Fruit fly (Drosophila melanogaster) whole organism, embryonic: ENCODE results near the gene mal.
A peak's percentile ranks its signal among the peaks of the same experiment; 100 is the strongest.

Experiments
- Blimp-1 ChIP-seq: fragments of 200-800 bp; sonication (Bioruptor generic); optimal IDR thresholded peaks from 3 replicates; lab custom pipeline; 2018; ENCODE audit warnings: missing biosample characterization, missing genetic modification characterization, mild to moderate bottlenecking, moderate library complexity, missing genetic modification reagents
- CG10543 ChIP-seq: fragments of 200-800 bp; sonication (Bioruptor generic); optimal IDR thresholded peaks from 3 replicates; lab custom pipeline; 2017; ENCODE audit warnings: missing biosample characterization, mild to moderate bottlenecking, missing genetic modification characterization, moderate library complexity
- CG12299 ChIP-seq: fragments of 200-800 bp; sonication (Bioruptor generic); optimal IDR thresholded peaks from 2 replicates; lab custom pipeline; 2018; ENCODE audit warnings: missing biosample characterization, mild to moderate bottlenecking, missing genetic modification characterization
- CG12659 ChIP-seq: fragments of 200-800 bp; sonication (Bioruptor generic); optimal IDR thresholded peaks from 3 replicates; lab custom pipeline; 2017; ENCODE audit warnings: mild to moderate bottlenecking, missing biosample characterization, missing genetic modification reagents, missing genetic modification characterization
- CG12744 ChIP-seq: fragments of 200-800 bp; sonication (Bioruptor generic); optimal IDR thresholded peaks from 2 replicates; lab custom pipeline; 2016; ENCODE audit warnings: missing biosample characterization, missing genetic modification characterization
- CG13123 ChIP-seq: fragments of 200-800 bp; sonication (Bioruptor generic); optimal IDR thresholded peaks from 2 replicates; lab custom pipeline; 2016; ENCODE audit warnings: missing biosample characterization, missing genetic modification characterization
- CG13296 ChIP-seq: fragments of 200-800 bp; sonication (Bioruptor generic); optimal IDR thresholded peaks from 3 replicates; lab custom pipeline; 2018; ENCODE audit warnings: missing biosample characterization, mild to moderate bottlenecking, missing genetic modification characterization
- CG13624 ChIP-seq: fragments of 200-800 bp; sonication (Bioruptor generic); optimal IDR thresholded peaks from 2 replicates; lab custom pipeline; 2016; ENCODE audit warnings: missing biosample characterization, missing genetic modification characterization
- CG13894 ChIP-seq: fragments of 200-800 bp; sonication (Bioruptor generic); optimal IDR thresholded peaks from 3 replicates; lab custom pipeline; 2018; ENCODE audit warnings: missing biosample characterization, mild to moderate bottlenecking, missing genetic modification characterization, moderate library complexity
- CG15696 ChIP-seq: fragments of 200-800 bp; sonication (Bioruptor generic); optimal IDR thresholded peaks from 2 replicates; lab custom pipeline; 2019; ENCODE audit warnings: missing biosample characterization, mild to moderate bottlenecking, missing genetic modification characterization, moderate library complexity
- CG16813 ChIP-seq: fragments of 200-800 bp; sonication (Bioruptor generic); IDR thresholded peaks from 3 replicates; pipeline ENCODE4 v1.3.6; 2022; ENCODE audit warnings: missing biosample characterization, missing genetic modification characterization; ENCODE audit not compliant: partially characterized antibody
- CG17186 ChIP-seq: fragments of 200-800 bp; sonication (Bioruptor generic); optimal IDR thresholded peaks from 3 replicates; lab custom pipeline; 2017; ENCODE audit warnings: missing biosample characterization, missing genetic modification reagents, missing genetic modification characterization
- CG17568 ChIP-seq: fragments of 200-800 bp; sonication (Bioruptor generic); optimal IDR thresholded peaks from 2 replicates; lab custom pipeline; 2018; ENCODE audit warnings: missing biosample characterization, mild to moderate bottlenecking, missing genetic modification characterization, moderate library complexity
- CG3065 ChIP-seq: fragments of 200-800 bp; sonication (Bioruptor generic); optimal IDR thresholded peaks from 2 replicates; lab custom pipeline; 2016; ENCODE audit warnings: missing biosample characterization, missing genetic modification characterization
- CG3995 ChIP-seq: fragments of 200-800 bp; sonication (Bioruptor generic); optimal IDR thresholded peaks from 3 replicates; lab custom pipeline; 2016; ENCODE audit warnings: missing biosample characterization, missing genetic modification characterization
- CG4282 ChIP-seq: fragments of 200-800 bp; sonication (Bioruptor generic); optimal IDR thresholded peaks from 2 replicates; lab custom pipeline; 2016; ENCODE audit warnings: missing biosample characterization, missing genetic modification characterization
- CG43689 ChIP-seq: fragments of 200-800 bp; sonication (Bioruptor generic); IDR thresholded peaks from 2 replicates; pipeline ENCODE4 v1.3.6; 2022; ENCODE audit warnings: missing biosample characterization, missing genetic modification characterization
- CG4404 ChIP-seq: fragments of 200-800 bp; sonication (Bioruptor generic); IDR thresholded peaks from 2 replicates; pipeline ENCODE4 v1.3.6; 2022; ENCODE audit warnings: missing biosample characterization, missing genetic modification characterization
- CG4730 ChIP-seq: fragments of 200-800 bp; sonication (Bioruptor generic); IDR thresholded peaks from 2 replicates; pipeline ENCODE4 v1.3.6; 2022; ENCODE audit warnings: missing biosample characterization, missing genetic modification characterization
- CG6683 ChIP-seq: fragments of 200-800 bp; sonication (Bioruptor generic); optimal IDR thresholded peaks from 2 replicates; lab custom pipeline; 2017; ENCODE audit warnings: missing biosample characterization, mild to moderate bottlenecking, missing genetic modification characterization, missing genetic modification reagents
- CG7556 ChIP-seq: fragments of 200-800 bp; sonication (Bioruptor generic); optimal IDR thresholded peaks from 2 replicates; lab custom pipeline; 2017; ENCODE audit warnings: missing biosample characterization, mild to moderate bottlenecking, missing genetic modification characterization
- CG8290 ChIP-seq, 3 experiments: fragments of 200-800 bp; sonication (Bioruptor generic); optimal IDR thresholded peaks; 2 replicates each; lab custom pipeline; 2016 to 2019; ENCODE audit warnings: missing biosample characterization in 3 of 3, missing genetic modification characterization in 3 of 3, mild to moderate bottlenecking in 2 of 3, moderate library complexity in 1 of 3
- CoRest ChIP-seq: fragments of 200-800 bp; sonication (Bioruptor generic); optimal IDR thresholded peaks from 3 replicates; lab custom pipeline; 2018; ENCODE audit warnings: missing biosample characterization, mild to moderate bottlenecking, missing genetic modification characterization, moderate library complexity
- Dp ChIP-seq: fragments of 200-800 bp; sonication (Bioruptor generic); optimal IDR thresholded peaks from 2 replicates; lab custom pipeline; 2018; ENCODE audit warnings: missing biosample characterization, mild to moderate bottlenecking, missing genetic modification characterization, moderate library complexity
- Hey ChIP-seq: fragments of 200-800 bp; sonication (Bioruptor generic); optimal IDR thresholded peaks from 3 replicates; lab custom pipeline; 2018; ENCODE audit warnings: missing biosample characterization, mild to moderate bottlenecking, missing genetic modification characterization
- MBD-R2 ChIP-seq: fragments of 200-800 bp; sonication (Bioruptor generic); IDR thresholded peaks from 2 replicates; pipeline ENCODE4 v1.3.6; 2022; ENCODE audit warnings: missing biosample characterization, missing genetic modification characterization
- MTF-1 ChIP-seq: fragments of 200-800 bp; sonication (Bioruptor generic); optimal IDR thresholded peaks from 2 replicates; lab custom pipeline; 2018; ENCODE audit warnings: missing biosample characterization, mild to moderate bottlenecking, missing genetic modification characterization, borderline replicate concordance
- Oli ChIP-seq: fragments of 200-800 bp; sonication (Bioruptor generic); optimal IDR thresholded peaks from 2 replicates; lab custom pipeline; 2018; ENCODE audit warnings: missing biosample characterization, mild to moderate bottlenecking, missing genetic modification characterization, moderate library complexity
- Sry-β ChIP-seq: fragments of 200-800 bp; sonication (Bioruptor generic); optimal IDR thresholded peaks from 2 replicates; lab custom pipeline; 2018; ENCODE audit warnings: missing biosample characterization, mild to moderate bottlenecking, missing genetic modification characterization, moderate library complexity
- Taf1 ChIP-seq: fragments of 200-800 bp; sonication (Bioruptor generic); IDR thresholded peaks from 2 replicates; pipeline ENCODE4 v1.3.6; 2022; ENCODE audit warnings: missing biosample characterization, missing genetic modification characterization
- amos ChIP-seq: fragments of 200-800 bp; sonication (Bioruptor generic); IDR thresholded peaks from 2 replicates; pipeline ENCODE4 v1.3.6; 2022; ENCODE audit warnings: missing biosample characterization, missing genetic modification characterization; ENCODE audit not compliant: partially characterized antibody
- ara ChIP-seq: fragments of 200-800 bp; sonication (Bioruptor generic); IDR thresholded peaks from 2 replicates; pipeline ENCODE4 v1.3.6; 2022; ENCODE audit warnings: missing biosample characterization, missing genetic modification characterization
- ato ChIP-seq: fragments of 200-800 bp; sonication (Bioruptor generic); IDR thresholded peaks from 2 replicates; pipeline ENCODE4 v1.3.6; 2022; ENCODE audit warnings: missing biosample characterization, missing genetic modification characterization; ENCODE audit not compliant: partially characterized antibody
- bigmax ChIP-seq: fragments of 200-800 bp; sonication (Bioruptor generic); optimal IDR thresholded peaks from 2 replicates; lab custom pipeline; 2018; ENCODE audit warnings: missing biosample characterization, mild to moderate bottlenecking, missing genetic modification characterization
- dan ChIP-seq: fragments of 200-800 bp; sonication (Bioruptor generic); IDR thresholded peaks from 2 replicates; pipeline ENCODE4 v1.3.6; 2022; ENCODE audit warnings: missing biosample characterization, missing genetic modification characterization
- dm ChIP-seq: fragments of 200-800 bp; sonication (Bioruptor generic); optimal IDR thresholded peaks from 3 replicates; lab custom pipeline; 2016; ENCODE audit warnings: missing biosample characterization, missing genetic modification characterization
- ftz-f1 ChIP-seq: fragments of 200-800 bp; sonication (Bioruptor generic); optimal IDR thresholded peaks from 2 replicates; lab custom pipeline; 2016; ENCODE audit warnings: missing biosample characterization, missing genetic modification characterization
- lbe ChIP-seq: fragments of 200-800 bp; sonication (Bioruptor generic); optimal IDR thresholded peaks from 2 replicates; lab custom pipeline; 2016; ENCODE audit warnings: missing biosample characterization, mild to moderate bottlenecking, missing genetic modification characterization
- nerfin-2 ChIP-seq: fragments of 200-800 bp; sonication (Bioruptor generic); IDR thresholded peaks from 2 replicates; pipeline ENCODE4 v1.3.6; 2022; ENCODE audit warnings: missing biosample characterization, missing genetic modification characterization; ENCODE audit not compliant: partially characterized antibody
- onecut ChIP-seq: fragments of 200-800 bp; sonication (Bioruptor generic); IDR thresholded peaks from 2 replicates; pipeline ENCODE4 v1.3.6; 2022; ENCODE audit warnings: missing biosample characterization, missing genetic modification characterization
- pzg ChIP-seq: fragments of 200-800 bp; sonication (Bioruptor generic); optimal IDR thresholded peaks from 3 replicates; lab custom pipeline; 2018; ENCODE audit warnings: missing biosample characterization, mild to moderate bottlenecking, missing genetic modification characterization, moderate library complexity
- rib ChIP-seq: fragments of 200-800 bp; sonication (Bioruptor generic); IDR thresholded peaks from 2 replicates; pipeline ENCODE4 v1.3.6; 2022; ENCODE audit warnings: missing biosample characterization, missing genetic modification characterization
- sc ChIP-seq, 3 experiments: fragments of >200 bp in 2 of 3; fragments of 200-800 bp in 1 of 3; sonication (Bioruptor generic) in 1 of 3; optimal IDR thresholded peaks; 2 replicates in 2 of 3; 3 replicates in 1 of 3; lab custom pipeline; 2017; ENCODE audit warnings: mild to moderate bottlenecking in 1 of 3, missing biosample characterization in 1 of 3, missing genetic modification characterization in 1 of 3, missing genetic modification reagents in 1 of 3
- scrt ChIP-seq: fragments of 200-800 bp; sonication (Bioruptor generic); optimal IDR thresholded peaks from 2 replicates; lab custom pipeline; 2018; ENCODE audit warnings: missing biosample characterization, mild to moderate bottlenecking, missing genetic modification characterization, moderate library complexity
- sd ChIP-seq: fragments of 200-800 bp; sonication (Bioruptor generic); optimal IDR thresholded peaks from 3 replicates; lab custom pipeline; 2018; ENCODE audit warnings: missing biosample characterization, mild to moderate bottlenecking, missing genetic modification characterization, moderate library complexity
- ssp ChIP-seq: fragments of 200-800 bp; sonication (Bioruptor generic); IDR thresholded peaks from 2 replicates; pipeline ENCODE4 v1.3.6; 2022; ENCODE audit warnings: missing biosample characterization, missing genetic modification characterization
- stwl ChIP-seq: fragments of 200-800 bp; sonication (Bioruptor generic); optimal IDR thresholded peaks from 3 replicates; lab custom pipeline; 2018; ENCODE audit warnings: missing biosample characterization, mild to moderate bottlenecking, missing genetic modification characterization, moderate library complexity
- sug ChIP-seq: fragments of 200-800 bp; optimal IDR thresholded peaks from 2 replicates; lab custom pipeline; 2019; ENCODE audit warnings: missing biosample characterization, mild to moderate bottlenecking, missing genetic modification characterization, moderate library complexity
- trem ChIP-seq: fragments of 200-800 bp; optimal IDR thresholded peaks from 3 replicates; lab custom pipeline; 2019; ENCODE audit warnings: missing biosample characterization, mild to moderate bottlenecking, missing genetic modification characterization, moderate library complexity

Gene mal

DNA sequence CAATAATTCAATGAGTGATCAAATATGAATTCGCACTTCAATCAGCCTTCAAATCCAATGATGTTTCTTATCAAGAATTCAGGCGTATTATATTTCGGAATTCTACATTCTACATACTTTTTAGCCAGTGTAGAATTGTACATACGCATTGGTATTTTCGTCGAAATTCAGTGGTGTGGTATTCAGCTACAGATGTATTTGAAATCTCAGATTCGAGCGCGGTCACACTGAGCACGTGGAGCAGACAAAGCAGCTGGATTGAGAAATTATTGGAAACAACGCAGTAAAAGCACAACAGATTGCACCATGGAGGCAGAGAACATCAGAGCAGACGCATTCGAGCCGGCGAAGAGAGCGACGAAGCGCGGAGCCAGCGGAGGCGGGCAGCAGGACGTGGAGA is 38.2 kb upstream of the mal start (continued):
- peak; percentile 15 for TF ChIP-seq CG12659 (GFP tag; lab: Kevin White, UChicago)
- TF ChIP-seq CG13894 (tag; lab: Kevin White, UChicago): no peak
- TF ChIP-seq CG3995: peak; percentile 7
- no peak for TF ChIP-seq CG4404 (GFP tag; lab: Robert Waterston, UW)
- peak; percentile 75 for TF ChIP-seq pzg (GFP tag; lab: Kevin White, UChicago)
- TF ChIP-seq CG15696 (tag; lab: Kevin White, UChicago): no peak
- TF ChIP-seq CG43689 (GFP tag; lab: Robert Waterston, UW): no peak
- peak; percentile 38 for TF ChIP-seq Dp (GFP tag; lab: Kevin White, UChicago)
- no peak for TF ChIP-seq CG7556 (GFP tag; lab: Kevin White, UChicago)
- no peak for TF ChIP-seq CG12744
- TF ChIP-seq lbe (GFP tag; lab: Kevin White, UChicago): no peak
- no peak for TF ChIP-seq CG3065 (GFP tag; lab: Kevin White, UChicago)
- TF ChIP-seq CoRest: no peak
- TF ChIP-seq ftz-f1 (GFP tag; lab: Kevin White, UChicago): no peak
- TF ChIP-seq Oli (tag; lab: Kevin White, UChicago): no peak
- TF ChIP-seq CG4730 (GFP tag; lab: Robert Waterston, UW): no peak
- TF ChIP-seq Hey (tag; lab: Kevin White, UChicago): no peak
- TF ChIP-seq CG6683 (GFP tag; lab: Kevin White, UChicago): no peak
- no peak for TF ChIP-seq MTF-1 (GFP tag; lab: Kevin White, UChicago)
- TF ChIP-seq ato: no peak
- TF ChIP-seq CG17568: no peak
- no peak for TF ChIP-seq rib (GFP tag; lab: Robert Waterston, UW)
- TF ChIP-seq CG4282 (GFP tag; lab: Kevin White, UChicago): no peak
- TF ChIP-seq MBD-R2 (GFP tag; lab: Robert Waterston, UW): peak; percentile 87
- peak; percentile 72 for TF ChIP-seq stwl
- peak; percentile 28 for TF ChIP-seq trem
- TF ChIP-seq amos (GFP tag; lab: Robert Waterston, UW): peak; percentile 41; the same call in 1 of the 2 replicates
- TF ChIP-seq CG13624 (GFP tag; lab: Kevin White, UChicago): no peak
- TF ChIP-seq sd (tag; lab: Kevin White, UChicago): peak; percentile 43
- no peak for TF ChIP-seq ssp (GFP tag; lab: Robert Waterston, UW)
- peak; percentile 16 for TF ChIP-seq CG17186 (GFP tag; lab: Kevin White, UChicago)
- TF ChIP-seq Sry-β: no peak
- no peak for TF ChIP-seq bigmax (GFP tag; lab: Kevin White, UChicago)
- no peak for TF ChIP-seq onecut (GFP tag; lab: Robert Waterston, UW)
- peak; percentile 7 for TF ChIP-seq CG8290 (GFP tag; optimal IDR thresholded peaks at IDR 0.05; lab: Kevin White, UChicago)
- peak in 1 of 2 experiments; percentile 46 for TF ChIP-seq CG8290 (tag; optimal IDR thresholded peaks at IDR 0.05; lab: Kevin White, UChicago)
- peak; percentile 43; the same call in 1 of the 3 replicates for TF ChIP-seq CG16813
- TF ChIP-seq CG13296 (GFP tag; lab: Kevin White, UChicago): no peak
- TF ChIP-seq sc (optimal IDR thresholded peaks at IDR 0.05; lab: Kevin White, UChicago): no peak
- no peak for TF ChIP-seq sc (GFP tag; optimal IDR thresholded peaks at IDR 0.05; lab: Kevin White, UChicago)
- TF ChIP-seq CG12299 (tag; lab: Kevin White, UChicago): no peak
- TF ChIP-seq Taf1 (GFP tag; lab: Robert Waterston, UW): no peak
- no peak for TF ChIP-seq dan (GFP tag; lab: Robert Waterston, UW)
- no peak for TF ChIP-seq CG10543 (GFP tag; lab: Kevin White, UChicago)
- no peak for TF ChIP-seq Blimp-1 (GFP tag; lab: Kevin White, UChicago)
- peak; percentile 7 for TF ChIP-seq sug (tag; lab: Kevin White, UChicago)
- TF ChIP-seq scrt (GFP tag; lab: Kevin White, UChicago): no peak
- TF ChIP-seq ara (GFP tag; lab: Robert Waterston, UW): no peak
- TF ChIP-seq CG13123 (GFP tag; lab: Kevin White, UChicago): no peak
- TF ChIP-seq dm (GFP tag; lab: Kevin White, UChicago): peak; percentile 94
- TF ChIP-seq nerfin-2 (GFP tag; lab: Robert Waterston, UW): no peak
